Worm (Caenorhabditis elegans): ENCODE measurements around the gene try-5.

DNA sequence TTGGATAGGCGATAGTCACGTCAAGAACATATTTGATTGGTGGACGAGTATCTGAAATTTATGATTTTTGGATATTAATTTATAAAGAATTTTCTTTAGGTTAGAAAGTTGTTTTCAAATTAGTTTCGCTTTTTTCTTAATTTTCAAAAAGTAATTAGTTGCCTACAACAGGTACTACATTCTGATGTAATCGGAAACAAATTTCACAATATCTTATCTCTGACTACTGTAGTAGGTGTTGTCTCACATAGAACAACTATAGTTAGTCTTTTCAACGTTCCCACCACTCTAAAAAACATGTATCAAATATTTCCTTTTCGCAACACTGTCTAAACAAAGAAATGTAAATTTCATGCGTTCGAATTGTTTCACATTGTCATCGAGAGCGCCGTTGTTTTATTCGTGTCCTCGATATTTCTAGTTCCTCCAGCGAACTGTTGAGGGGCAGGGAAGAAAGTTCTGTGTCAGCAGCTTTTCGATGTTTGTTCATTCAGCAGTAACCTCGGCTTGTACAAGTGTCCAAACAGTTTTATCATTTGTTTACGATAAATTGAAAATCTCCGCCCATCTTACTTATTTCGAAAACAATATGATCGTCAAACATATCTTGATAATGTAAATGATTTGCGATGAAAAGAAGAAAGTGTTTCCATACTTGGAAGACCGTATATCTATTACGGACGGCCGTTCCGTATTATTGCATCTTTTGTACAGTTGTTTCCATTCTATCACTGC, 17.4 kb upstream of the try-5 start:
- TF ChIP-seq mdl-1 (tag; optimal IDR thresholded peaks at IDR 0.05) = no peak
- TF ChIP-seq mbf-1 (tag; optimal IDR thresholded peaks at IDR 0.05) = no peak
- no peak for TF ChIP-seq nhr-12 (tag; optimal IDR thresholded peaks at IDR 0.05)
- TF ChIP-seq nhr-23 (tag; optimal IDR thresholded peaks at IDR 0.05) = no peak
- no peak for TF ChIP-seq nhr-77 (tag; optimal IDR thresholded peaks at IDR 0.05)
- TF ChIP-seq dmd-4 (tag; optimal IDR thresholded peaks at IDR 0.05) = no peak
- no peak for TF ChIP-seq nhr-237 (tag; optimal IDR thresholded peaks at IDR 0.05)
- no peak for TF ChIP-seq snpc-4 (tag; optimal IDR thresholded peaks at IDR 0.05)
- no peak for TF ChIP-seq unc-39 (tag; optimal IDR thresholded peaks at IDR 0.05)
- TF ChIP-seq Y55F3AM.14 (GFP tag; optimal IDR thresholded peaks at IDR 0.05) = no peak
